Worm (Caenorhabditis elegans): Measurements from ENCODE around the gene fubl-3.

Gene fubl-3

ce11 chrX:17403058-17403457 is 31.2 kb upstream of the fubl-3 start:
- no peak for TF ChIP-seq F57A8.1 (GFP tag; optimal IDR thresholded peaks at IDR 0.05)
- TF ChIP-seq pbrm-1 (GFP tag; IDR thresholded peaks at IDR 0.05): no peak
- TF ChIP-seq dpff-1 (tag; optimal IDR thresholded peaks at IDR 0.05): no peak
- TF ChIP-seq chd-7 (tag; optimal IDR thresholded peaks at IDR 0.05): no peak
- TF ChIP-seq F23B12.7 (tag; optimal IDR thresholded peaks at IDR 0.05; ENCODE audit: insufficient read depth): no peak
- no peak for TF ChIP-seq rec-8 (tag; optimal IDR thresholded peaks at IDR 0.05)
- TF ChIP-seq sptf-2 (GFP tag; optimal IDR thresholded peaks at IDR 0.05): no peak
- TF ChIP-seq rcor-1 (GFP tag; IDR thresholded peaks at IDR 0.05): no peak
- TF ChIP-seq attf-6 (GFP tag; IDR thresholded peaks at IDR 0.05): no peak
- TF ChIP-seq atf-7 (tag; optimal IDR thresholded peaks at IDR 0.05): no peak
- TF ChIP-seq ceh-91 (GFP tag; IDR thresholded peaks at IDR 0.05): no peak
- no peak for TF ChIP-seq F39B2.1 (GFP tag; IDR thresholded peaks at IDR 0.05)
- TF ChIP-seq D2030.7 (GFP tag; IDR thresholded peaks at IDR 0.05): no peak
- TF ChIP-seq F52B5.7 (tag; optimal IDR thresholded peaks at IDR 0.05): no peak
- TF ChIP-seq snpc-1.3 (tag; optimal IDR thresholded peaks at IDR 0.05; ENCODE audit: insufficient read depth): no peak
- TF ChIP-seq F57C9.4 (tag; optimal IDR thresholded peaks at IDR 0.05): no peak
- no peak for TF ChIP-seq ets-4 (GFP tag; optimal IDR thresholded peaks at IDR 0.05)
- no peak for TF ChIP-seq Y67H2A.10 (GFP tag; conservative IDR thresholded peaks at IDR 0.05)

ce11 chrX:17408855-17409254 is 25.4 kb upstream of the fubl-3 start:
- TF ChIP-seq attf-5 (GFP tag; optimal IDR thresholded peaks at IDR 0.05): no peak
- TF ChIP-seq T26A5.8 (tag; optimal IDR thresholded peaks at IDR 0.05): no peak
- no peak for TF ChIP-seq ztf-3 (GFP tag; optimal IDR thresholded peaks at IDR 0.05)
- peak; percentile 59 to 60 for TF ChIP-seq let-607 (tag; optimal IDR thresholded peaks at IDR 0.05)

ce11 chrX:17412642-17413041 is 21.6 kb upstream of the fubl-3 start:
- TF ChIP-seq nhr-80 (tag; optimal IDR thresholded peaks at IDR 0.05) (no peak), hmg-1.2 (GFP tag; IDR thresholded peaks at IDR 0.05) (no peak), F22D6.2 (tag; optimal IDR thresholded peaks at IDR 0.05) (no peak), F39B2.1 (GFP tag; IDR thresholded peaks at IDR 0.05) (no peak)

ce11 chrX:17413868-17414267 is 20.4 kb upstream of the fubl-3 start, which contains the start of gene crb-1:
crb-1 (minus strand) TSS chrX:17414014.
- TF ChIP-seq fkh-3 (tag; optimal IDR thresholded peaks at IDR 0.05) (no peak), mel-28 (tag; optimal IDR thresholded peaks at IDR 0.05; ENCODE audit: borderline replicate concordance) (no peak), K12H6.12 (tag; optimal IDR thresholded peaks at IDR 0.05) (no peak), ceh-58 (GFP tag; IDR thresholded peaks at IDR 0.05) (no peak), sdz-38 (tag; optimal IDR thresholded peaks at IDR 0.05) (no peak), efl-1 (GFP tag; optimal IDR thresholded peaks at IDR 0.05) (no peak), lsy-27 (tag; optimal IDR thresholded peaks at IDR 0.05; ENCODE audit: borderline replicate concordance, insufficient read depth) (no peak), F33H1.4 (GFP tag; IDR thresholded peaks at IDR 0.05) (no peak), ztf-25 (GFP tag; IDR thresholded peaks at IDR 0.05) (no peak), snpc-1.1 (tag; optimal IDR thresholded peaks at IDR 0.05; ENCODE audit: insufficient read depth) (no peak), tlf-1 (GFP tag; optimal IDR thresholded peaks at IDR 0.05) (no peak), ceh-91 (GFP tag; IDR thresholded peaks at IDR 0.05) (no peak), bed-1 (GFP tag; IDR thresholded peaks at IDR 0.05) (no peak), ceh-100 (GFP tag; IDR thresholded peaks at IDR 0.05) (no peak), mcd-1 (GFP tag; IDR thresholded peaks at IDR 0.05) (no peak), repo-1 (tag; optimal IDR thresholded peaks at IDR 0.05) (no peak), rpc-1 (optimal IDR thresholded peaks at IDR 0.05) (no peak), rpc-1 (tag; optimal IDR thresholded peaks at IDR 0.05) (no peak), F52B5.7 (tag; optimal IDR thresholded peaks at IDR 0.05) (no peak)

Measured in whole organism, young adult.